Fruit fly (Drosophila melanogaster) S2 (cell line): ENCODE measurements around the gene CG6184.

Experiments
- CG8478 ChIP-seq: fragments of >200 bp; optimal IDR thresholded peaks from 2 replicates; lab custom pipeline; 2018
- CTCF ChIP-seq, 2 experiments: fragments of >200 bp; optimal IDR thresholded peaks; 2 replicates each; lab custom pipeline; 2018

dm6 chr3R:19644901-19645204 lies 12.8 kb downstream of the CG6184 start, which contains the start of gene Nup58:
- no peak for TF ChIP-seq CG8478
- no peak for TF ChIP-seq CTCF (optimal IDR thresholded peaks at IDR 0.05; lab: Kevin White, UChicago)
